Worm (Caenorhabditis elegans): ENCODE results near the gene vps-16.

vps-16 gene

DNA sequence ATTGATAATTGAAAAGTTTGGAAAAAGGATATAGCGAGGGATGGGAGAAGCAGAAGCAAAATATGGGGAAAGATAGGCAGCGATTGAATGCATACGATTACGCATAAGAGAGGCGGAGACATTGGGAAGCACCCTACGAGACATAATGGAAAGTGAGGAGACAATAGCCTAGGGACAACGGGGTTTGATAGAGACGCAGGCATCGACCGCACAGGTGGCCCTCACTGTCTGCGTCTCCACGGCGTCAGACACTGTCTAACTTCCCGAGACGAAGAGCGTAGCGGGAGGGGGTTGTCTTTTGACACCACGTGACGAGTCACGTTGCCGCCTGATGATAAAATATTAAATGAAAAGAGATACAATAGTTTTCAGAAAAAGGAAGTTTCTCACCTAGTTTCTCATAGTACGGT, 12.0 kb upstream of the vps-16 start (continued):
- peak; percentile 93 for TF ChIP-seq php-3 (GFP tag; IDR thresholded peaks at IDR 0.05)
- TF ChIP-seq lin-1 (GFP tag; IDR thresholded peaks at IDR 0.05): peak; percentile 95
- TF ChIP-seq dmd-8 (GFP tag; IDR thresholded peaks at IDR 0.05): no peak
- no peak for TF ChIP-seq lin-39 (tag; optimal IDR thresholded peaks at IDR 0.05)
- peak in 1 of 2 experiments; percentile 99 for TF ChIP-seq unc-62 (GFP tag; optimal IDR thresholded peaks at IDR 0.05 in 1 of 2)
- no peak for TF ChIP-seq unc-62 (tag; optimal IDR thresholded peaks at IDR 0.05)
- TF ChIP-seq mxl-2 (GFP tag; conservative IDR thresholded peaks at IDR 0.05): peak; percentile 62; the same call in 1 of the 2 replicates
- TF ChIP-seq aha-1 (tag): peak; percentile 97
- no peak for TF ChIP-seq ceh-44 (GFP tag; IDR thresholded peaks at IDR 0.05)
- no peak for TF ChIP-seq F44E2.7 (GFP tag; IDR thresholded peaks at IDR 0.05)
- peak; percentile 18 for TF ChIP-seq dpl-1 (GFP tag; optimal IDR thresholded peaks at IDR 0.05)
- TF ChIP-seq nhr-25 (tag; optimal IDR thresholded peaks at IDR 0.05; ENCODE audit: borderline replicate concordance, insufficient read depth): peak; percentile 73
- TF ChIP-seq vab-7 (GFP tag; IDR thresholded peaks at IDR 0.05): no peak
- peak; percentile 34 for TF ChIP-seq F10B5.3 (tag; optimal IDR thresholded peaks at IDR 0.05)
- TF ChIP-seq sdz-12 (GFP tag; optimal IDR thresholded peaks at IDR 0.05): no peak
- no peak for TF ChIP-seq egl-27 (tag; optimal IDR thresholded peaks at IDR 0.05)
- peak; percentile 36 to 67 for TF ChIP-seq hif-1 (tag; optimal IDR thresholded peaks at IDR 0.05)
- TF ChIP-seq tag-97 (GFP tag; IDR thresholded peaks at IDR 0.05): no peak
- TF ChIP-seq ama-1 (optimal IDR thresholded peaks at IDR 0.05): no peak
- no peak for TF ChIP-seq R02D3.7 (tag; optimal IDR thresholded peaks at IDR 0.05)
- TF ChIP-seq lin-38 (GFP tag; IDR thresholded peaks at IDR 0.05): peak; percentile 68
- peak; percentile 92 for TF ChIP-seq pha-4 (GFP tag; IDR thresholded peaks at IDR 0.05)
- no peak for TF ChIP-seq pha-4 (tag; optimal IDR thresholded peaks at IDR 0.05)
- no peak for TF ChIP-seq Y5F2A.4 (GFP tag; optimal IDR thresholded peaks at IDR 0.05)
- TF ChIP-seq gei-8 (GFP tag; optimal IDR thresholded peaks at IDR 0.05): peak; percentile 74
- TF ChIP-seq set-16 (GFP tag; IDR thresholded peaks at IDR 0.05): peak; percentile 88
- TF ChIP-seq D1046.2 (GFP tag; IDR thresholded peaks at IDR 0.05): no peak
- peak; percentile 88 for TF ChIP-seq zfp-3 (GFP tag; conservative IDR thresholded peaks at IDR 0.05)
- 0 out of 2 replicates have a peak, but pooled peaks have one; percentile 22 for TF ChIP-seq Y75B8A.6 (GFP tag; IDR thresholded peaks at IDR 0.05)
- TF ChIP-seq hlh-30 (tag; optimal IDR thresholded peaks at IDR 0.05; ENCODE audit: insufficient read depth): peak; percentile 97
- peak; percentile 27 for TF ChIP-seq jun-1 (tag; optimal IDR thresholded peaks at IDR 0.05)
- TF ChIP-seq nhr-42 (GFP tag; IDR thresholded peaks at IDR 0.05): peak; percentile 85
- peak; percentile 98 for TF ChIP-seq mxl-3 (GFP tag; optimal IDR thresholded peaks at IDR 0.05)
- peak; percentile 70 to 83 for TF ChIP-seq daf-16 (GFP tag; optimal IDR thresholded peaks at IDR 0.05)
- TF ChIP-seq daf-16 (tag; optimal IDR thresholded peaks at IDR 0.05): peak; percentile 58
- TF ChIP-seq lim-7 (GFP tag; IDR thresholded peaks at IDR 0.05): no peak
- peak; percentile 49 for TF ChIP-seq nhr-6 (tag; optimal IDR thresholded peaks at IDR 0.05)
- no peak for TF ChIP-seq snpc-4 (tag; optimal IDR thresholded peaks at IDR 0.05)
- TF ChIP-seq ceh-82 (tag; optimal IDR thresholded peaks at IDR 0.05): no peak
- TF ChIP-seq zip-2 (tag; optimal IDR thresholded peaks at IDR 0.05): no peak
- no peak for TF ChIP-seq daf-8 (GFP tag; IDR thresholded peaks at IDR 0.05)
- TF ChIP-seq skn-1 (tag; optimal IDR thresholded peaks at IDR 0.05): no peak
- TF ChIP-seq unc-130 (GFP tag; optimal IDR thresholded peaks at IDR 0.05): no peak
- peak; percentile 54; the same call in 1 of the 2 replicates for TF ChIP-seq nhr-41 (GFP tag; IDR thresholded peaks at IDR 0.05)
- peak; percentile 10 for TF ChIP-seq lin-13 (GFP tag; optimal IDR thresholded peaks at IDR 0.05)
- no peak for TF ChIP-seq snpc-1.2 (GFP tag; IDR thresholded peaks at IDR 0.05)
- peak; percentile 96 to 99 for TF ChIP-seq mdl-1 (tag; optimal IDR thresholded peaks at IDR 0.05)
- TF ChIP-seq lsy-2 (tag; optimal IDR thresholded peaks at IDR 0.05): peak; percentile 69 to 82
- TF ChIP-seq madf-5 (GFP tag; IDR thresholded peaks at IDR 0.05): no peak
- TF ChIP-seq lin-15B (tag; optimal IDR thresholded peaks at IDR 0.05): no peak
- TF ChIP-seq ztf-11 (tag; optimal IDR thresholded peaks at IDR 0.05): no peak
- no peak for TF ChIP-seq unc-39 (tag; optimal IDR thresholded peaks at IDR 0.05)
- peak; percentile 93 for TF ChIP-seq nhr-48 (tag; optimal IDR thresholded peaks at IDR 0.05)
